Fruit fly (Drosophila melanogaster) S2 (cell line): ENCODE data around the gene CG5768.

Experiments used
- CG8478 ChIP-seq: fragments of >200 bp; optimal IDR thresholded peaks from 2 replicates; lab custom pipeline; 2018
- CTCF ChIP-seq, 2 experiments: fragments of >200 bp; optimal IDR thresholded peaks; 2 replicates each; lab custom pipeline; 2018

dm6 chr3R:24386434-24386833 lies 3.7 kb downstream of the CG5768 start:
- TF ChIP-seq CTCF (optimal IDR thresholded peaks at IDR 0.05; lab: Kevin White, UChicago) (peak; percentile 68 to 71), CG8478 (lab: Kevin White, UChicago) (no peak)
